Worm (Caenorhabditis elegans): ENCODE results near the gene F53F4.15.
A peak's percentile ranks its signal among the peaks of the same experiment; 100 is the strongest.

The F53F4.15 gene

ce11 chrV:13654394-13654792 lies 33.6 kb downstream of the F53F4.15 start:
- TF ChIP-seq cebp-1 (GFP tag; IDR thresholded peaks at IDR 0.05) (peak; percentile 67), cebp-1 (tag; optimal IDR thresholded peaks at IDR 0.05) (peak; percentile 76), Y79H2A.3 (GFP tag; conservative IDR thresholded peaks at IDR 0.05) (no peak), tbp1 (GFP tag; optimal IDR thresholded peaks at IDR 0.05) (no peak), K11D2.4 (GFP tag; IDR thresholded peaks at IDR 0.05) (0 out of 2 replicates have a peak, but pooled peaks have one; percentile 29), nfyb-1 (GFP tag; IDR thresholded peaks at IDR 0.05) (0 out of 2 replicates have a peak, but pooled peaks have one; percentile 23), attf-3 (GFP tag; conservative IDR thresholded peaks at IDR 0.05) (no peak), nhr-80 (tag; optimal IDR thresholded peaks at IDR 0.05) (peak; percentile 8), ceh-40 (GFP tag; IDR thresholded peaks at IDR 0.05) (no peak), Y53G8AR.9 (GFP tag; conservative IDR thresholded peaks at IDR 0.05) (0 out of 2 replicates have a peak, but pooled peaks have one; percentile 20), B0261.1 (tag; optimal IDR thresholded peaks at IDR 0.05) (no peak), snpc-1.1 (tag; optimal IDR thresholded peaks at IDR 0.05; ENCODE audit: insufficient read depth) (peak; percentile 14), madf-3 (GFP tag; IDR thresholded peaks at IDR 0.05) (0 out of 2 replicates have a peak, but pooled peaks have one; percentile 71)

- TF ChIP-seq dox-1 (GFP tag; IDR thresholded peaks at IDR 0.05) (peak; percentile 41; the same call in 1 of the 2 replicates), xnd-1 (tag; optimal IDR thresholded peaks at IDR 0.05) (no peak), lin-35 (GFP tag; optimal IDR thresholded peaks at IDR 0.05) (peak in 1 of 3 experiments; percentile 61), ceh-40 (GFP tag; IDR thresholded peaks at IDR 0.05) (0 out of 2 replicates have a peak, but pooled peaks have one; percentile 53), ceh-27 (GFP tag; optimal IDR thresholded peaks at IDR 0.05) (peak; percentile 33), nfya-1 (tag; optimal IDR thresholded peaks at IDR 0.05; ENCODE audit: borderline replicate concordance, insufficient read depth) (no peak), ztf-26 (tag; optimal IDR thresholded peaks at IDR 0.05) (peak; percentile 37), egrh-3 (GFP tag; IDR thresholded peaks at IDR 0.05) (peak; percentile 79), let-526 (GFP tag; IDR thresholded peaks at IDR 0.05) (0 out of 2 replicates have a peak, but pooled peaks have one; percentile 9), hmg-1.2 (GFP tag; IDR thresholded peaks at IDR 0.05) (peak; percentile 39), lin-54 (GFP tag; optimal IDR thresholded peaks at IDR 0.05) (peak; percentile 32), nfyb-1 (GFP tag; IDR thresholded peaks at IDR 0.05) (0 out of 2 replicates have a peak, but pooled peaks have one; percentile 46), repo-1 (tag; optimal IDR thresholded peaks at IDR 0.05) (peak; percentile 21), K11D2.4 (GFP tag; IDR thresholded peaks at IDR 0.05) (0 out of 2 replicates have a peak, but pooled peaks have one; percentile 37), mcd-1 (GFP tag; IDR thresholded peaks at IDR 0.05) (peak; percentile 60), zfh-2 (GFP tag; conservative IDR thresholded peaks at IDR 0.05) (peak; percentile 83), efl-1 (GFP tag; optimal IDR thresholded peaks at IDR 0.05) (no peak), somi-1 (GFP tag; optimal IDR thresholded peaks at IDR 0.05) (peak; percentile 38), ceh-58 (GFP tag; IDR thresholded peaks at IDR 0.05) (0 out of 2 replicates have a peak, but pooled peaks have one; percentile 77), T26A5.8 (tag; optimal IDR thresholded peaks at IDR 0.05) (no peak), tlf-1 (GFP tag; optimal IDR thresholded peaks at IDR 0.05) (peak; percentile 3), chd-7 (tag; optimal IDR thresholded peaks at IDR 0.05) (peak; percentile 63), Y79H2A.3 (GFP tag; conservative IDR thresholded peaks at IDR 0.05) (0 out of 2 replicates have a peak, but pooled peaks have one; percentile 27), K12H6.12 (tag; optimal IDR thresholded peaks at IDR 0.05) (peak; percentile 46), lin-40 (tag; optimal IDR thresholded peaks at IDR 0.05) (peak; percentile 29), cebp-2 (GFP tag; IDR thresholded peaks at IDR 0.05) (0 out of 2 replicates have a peak, but pooled peaks have one; percentile 7), nhr-80 (tag; optimal IDR thresholded peaks at IDR 0.05) (no peak), attf-5 (GFP tag; optimal IDR thresholded peaks at IDR 0.05) (peak; percentile 6), aptf-2 (GFP tag; conservative IDR thresholded peaks at IDR 0.05) (no peak), snpc-4 (GFP tag; optimal IDR thresholded peaks at IDR 0.05) (no peak), snpc-4 (tag; optimal IDR thresholded peaks at IDR 0.05) (peak in 1 of 4 experiments; percentile 9), rcor-1 (GFP tag; IDR thresholded peaks at IDR 0.05) (0 out of 2 replicates have a peak, but pooled peaks have one; percentile 13), B0261.1 (tag; optimal IDR thresholded peaks at IDR 0.05) (no peak)
These were observed 34.5 kb downstream of the F53F4.15 start for ce11 chrV:13655202-13655764.
